Worm (Caenorhabditis elegans) whole organism, young adult: ENCODE measurements around the gene srw-62.

Experiments used
- Y95B8A.8 ChIP-seq: fragments of 200-800 bp; sonication (Bioruptor generic); IDR thresholded peaks from 2 replicates; pipeline ENCODE4 v1.3.6; 2022; ENCODE audit warnings: missing genetic modification reagents, missing genetic modification characterization, missing compliant biosample characterization
- sea-2 ChIP-seq: fragments of 200-800 bp; sonication (Bioruptor generic); IDR thresholded peaks from 2 replicates; pipeline ENCODE4 v1.3.6; 2022; ENCODE audit warnings: missing genetic modification characterization, missing compliant biosample characterization

DNA sequence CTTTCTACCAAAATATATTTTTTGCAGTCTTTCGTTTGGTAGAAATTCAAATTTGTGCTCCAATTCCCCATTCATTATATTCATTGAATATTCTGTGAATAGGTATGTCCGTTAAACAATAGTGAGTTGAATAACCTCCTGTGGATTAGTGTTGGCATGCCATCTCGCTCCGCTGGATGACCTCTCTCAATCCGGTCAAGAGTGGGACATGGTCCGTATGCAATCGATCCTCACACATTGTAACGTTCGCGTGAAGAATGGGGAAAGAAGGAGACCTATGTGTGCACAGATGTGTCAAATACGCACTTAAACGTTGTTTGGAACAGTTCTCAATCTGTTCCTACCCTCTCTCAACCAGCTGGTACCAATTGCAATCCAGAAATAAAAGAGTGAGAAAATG, 12.0 kb upstream of the srw-62 start:
- TF ChIP-seq Y95B8A.8 (GFP tag; lab: Robert Waterston, UW) (no peak), sea-2 (GFP tag; lab: Robert Waterston, UW) (no peak)
